Worm (Caenorhabditis elegans): ENCODE measurements around the gene ebax-1.

ebax-1 gene

DNA sequence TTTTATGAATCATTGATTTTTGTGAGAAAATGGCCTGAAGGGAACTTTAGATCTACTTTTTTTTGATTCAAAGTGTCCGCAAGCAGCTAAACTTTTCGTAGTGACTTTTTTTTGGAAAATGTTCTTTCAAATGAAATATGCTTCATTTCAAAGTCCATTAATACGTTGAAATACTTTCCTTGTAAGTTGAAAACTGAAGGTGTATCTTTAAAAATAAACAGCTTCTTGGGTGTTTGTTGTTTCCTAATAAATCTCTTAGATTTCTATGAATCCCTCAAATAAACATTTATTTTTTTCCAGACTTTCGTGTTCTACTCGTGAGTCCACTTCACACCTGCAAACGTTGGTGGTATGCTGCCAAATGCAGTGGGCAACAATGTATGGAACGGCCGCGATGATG lies at the start of gene ebax-1:
Gene ebax-1, plus strand, starts transcription at position 301 of the 400 bp plus-strand sequence.
- no peak for TF ChIP-seq nhr-2 (tag; optimal IDR thresholded peaks at IDR 0.05)
- no peak for TF ChIP-seq elt-1 (tag; optimal IDR thresholded peaks at IDR 0.05; ENCODE audit: borderline replicate concordance, insufficient read depth)
- TF ChIP-seq ceh-39 (tag; optimal IDR thresholded peaks at IDR 0.05) = no peak
- TF ChIP-seq sptf-1 (tag; optimal IDR thresholded peaks at IDR 0.05) = no peak
- TF ChIP-seq unc-39 (tag; optimal IDR thresholded peaks at IDR 0.05) = no peak
- no peak for TF ChIP-seq nhr-12 (tag; optimal IDR thresholded peaks at IDR 0.05)
- TF ChIP-seq lin-13 (tag; optimal IDR thresholded peaks at IDR 0.05) = no peak
- no peak for TF ChIP-seq pha-4 (tag; optimal IDR thresholded peaks at IDR 0.05)
- TF ChIP-seq nhr-76 (tag; optimal IDR thresholded peaks at IDR 0.05) = no peak
- TF ChIP-seq mab-5 (tag; optimal IDR thresholded peaks at IDR 0.05) = no peak
- no peak for TF ChIP-seq mls-2 (tag; optimal IDR thresholded peaks at IDR 0.05)
- no peak for TF ChIP-seq cnd-1 (tag; optimal IDR thresholded peaks at IDR 0.05)
- no peak for TF ChIP-seq blmp-1 (tag; optimal IDR thresholded peaks at IDR 0.05)
- TF ChIP-seq tbx-8 (GFP tag; optimal IDR thresholded peaks at IDR 0.05) = no peak
- no peak for TF ChIP-seq unc-62 (GFP tag; optimal IDR thresholded peaks at IDR 0.05)
- TF ChIP-seq bed-3 (GFP tag; optimal IDR thresholded peaks at IDR 0.05) = no peak
- no peak for TF ChIP-seq hlh-1 (tag; optimal IDR thresholded peaks at IDR 0.05)
- no peak for TF ChIP-seq M03D4.4 (tag; optimal IDR thresholded peaks at IDR 0.05)
- no peak for TF ChIP-seq sem-2 (GFP tag; optimal IDR thresholded peaks at IDR 0.05)

DNA sequence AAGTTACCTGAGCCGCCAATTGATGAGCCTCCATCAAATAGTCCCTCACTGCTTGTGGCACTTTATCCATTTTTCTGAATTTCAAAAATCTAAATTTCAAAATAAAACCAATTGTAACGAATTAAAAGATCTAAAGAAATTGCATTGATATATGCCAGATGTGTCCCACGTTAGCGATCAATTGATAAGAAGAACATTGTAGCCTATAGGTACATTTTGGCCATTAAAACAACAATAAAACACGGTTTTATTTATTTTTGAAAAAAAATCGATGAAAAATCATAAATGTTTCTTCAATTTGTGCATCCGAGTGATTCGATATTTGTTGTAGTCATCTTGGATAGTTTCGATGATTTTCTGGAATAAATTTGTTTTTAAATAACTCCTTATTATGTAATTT lies 47.7 kb upstream of the ebax-1 start, which contains the start of gene ech-8:
Gene ech-8, minus strand, starts transcription at position 132 of the 400 bp plus-strand sequence.
- TF ChIP-seq M03D4.4 (tag; optimal IDR thresholded peaks at IDR 0.05) (no peak), ham-2 (GFP tag; optimal IDR thresholded peaks at IDR 0.05) (no peak), unc-39 (tag; optimal IDR thresholded peaks at IDR 0.05) (no peak), nhr-28 (tag; optimal IDR thresholded peaks at IDR 0.05) (no peak), bed-3 (GFP tag; optimal IDR thresholded peaks at IDR 0.05) (no peak), sptf-1 (tag; optimal IDR thresholded peaks at IDR 0.05) (no peak), sem-2 (GFP tag; optimal IDR thresholded peaks at IDR 0.05) (no peak), zip-8 (tag; optimal IDR thresholded peaks at IDR 0.05) (no peak), unc-62 (GFP tag; optimal IDR thresholded peaks at IDR 0.05) (no peak), cnd-1 (tag; optimal IDR thresholded peaks at IDR 0.05) (no peak), nhr-76 (tag; optimal IDR thresholded peaks at IDR 0.05) (no peak), ztf-11 (tag; optimal IDR thresholded peaks at IDR 0.05) (no peak)

DNA sequence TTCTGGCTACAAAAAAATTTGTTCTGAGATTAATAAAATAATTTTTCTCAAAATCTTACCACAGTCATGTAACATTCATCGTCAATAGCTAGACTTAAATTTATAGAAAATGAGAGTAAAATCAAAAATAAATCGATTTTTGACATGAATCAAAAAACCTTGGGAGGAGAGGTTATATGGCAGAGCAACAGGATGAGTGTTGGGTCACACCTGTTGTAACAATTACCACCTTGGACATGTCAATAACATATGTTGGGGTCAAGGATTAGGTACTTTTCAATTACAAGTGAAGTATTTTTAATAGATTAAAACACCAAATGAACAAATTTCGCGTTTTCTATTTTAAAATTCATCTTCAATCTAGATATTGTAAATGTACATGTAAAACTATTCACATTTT lies 45.1 kb upstream of the ebax-1 start, which contains the start of gene lipl-7:
Gene lipl-7, minus strand, starts transcription at position 165 of the 400 bp plus-strand sequence.
- TF ChIP-seq mab-5 (tag; optimal IDR thresholded peaks at IDR 0.05) = no peak
- TF ChIP-seq ztf-11 (tag; optimal IDR thresholded peaks at IDR 0.05) = no peak
- TF ChIP-seq cnd-1 (tag; optimal IDR thresholded peaks at IDR 0.05) = no peak
- TF ChIP-seq ces-1 (GFP tag; optimal IDR thresholded peaks at IDR 0.05) = no peak
- no peak for TF ChIP-seq lin-32 (GFP tag; optimal IDR thresholded peaks at IDR 0.05)
- TF ChIP-seq hlh-1 (tag; optimal IDR thresholded peaks at IDR 0.05) = peak; percentile 56
- no peak for TF ChIP-seq unc-39 (tag; optimal IDR thresholded peaks at IDR 0.05)
- no peak for TF ChIP-seq M03D4.4 (tag; optimal IDR thresholded peaks at IDR 0.05)
- no peak for TF ChIP-seq mep-1 (tag; optimal IDR thresholded peaks at IDR 0.05)
- no peak for TF ChIP-seq sptf-1 (tag; optimal IDR thresholded peaks at IDR 0.05)
- TF ChIP-seq mls-2 (tag; optimal IDR thresholded peaks at IDR 0.05) = no peak
- TF ChIP-seq lin-13 (tag; optimal IDR thresholded peaks at IDR 0.05) = no peak
- no peak for TF ChIP-seq bed-3 (GFP tag; optimal IDR thresholded peaks at IDR 0.05)
- TF ChIP-seq nhr-2 (tag; optimal IDR thresholded peaks at IDR 0.05) = peak; percentile 93
- TF ChIP-seq drap-1 (GFP tag; optimal IDR thresholded peaks at IDR 0.05) = no peak

DNA sequence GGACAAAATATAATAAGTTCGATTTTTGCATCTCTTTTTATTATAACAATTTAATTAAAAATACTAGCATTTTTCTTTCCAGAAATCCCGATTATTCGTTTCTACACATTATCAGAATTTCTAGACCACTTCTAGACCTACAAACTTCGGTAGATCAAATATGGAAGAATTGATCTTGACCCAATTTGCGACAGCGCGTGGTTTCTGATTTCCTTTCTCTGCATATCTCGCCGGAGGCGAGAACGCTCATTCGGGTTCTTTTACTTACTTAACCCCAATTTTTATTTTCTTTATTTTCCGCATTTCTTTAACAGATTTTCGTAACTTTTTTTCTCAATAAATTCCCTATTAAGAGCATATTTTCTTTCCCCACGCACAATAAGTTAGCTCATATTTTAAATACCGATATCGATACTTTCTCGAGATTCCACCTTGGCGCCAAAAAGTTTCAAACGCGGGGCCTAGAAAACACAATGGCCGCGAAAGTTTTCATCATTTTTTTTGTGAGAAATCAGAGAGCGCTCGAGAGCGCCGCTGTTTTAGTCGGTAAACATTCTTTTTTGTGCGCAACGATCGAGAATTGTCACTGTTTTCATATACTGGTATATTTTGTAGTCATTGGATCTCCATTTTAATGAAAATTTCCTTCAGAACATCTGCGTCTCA lies 44.2 kb upstream of the ebax-1 start:
- no peak for TF ChIP-seq nhr-12 (tag; optimal IDR thresholded peaks at IDR 0.05)
- TF ChIP-seq hlh-1 (tag; optimal IDR thresholded peaks at IDR 0.05) = no peak
- no peak for TF ChIP-seq nhr-237 (tag; optimal IDR thresholded peaks at IDR 0.05)
- TF ChIP-seq zip-8 (tag; optimal IDR thresholded peaks at IDR 0.05) = no peak

DNA sequence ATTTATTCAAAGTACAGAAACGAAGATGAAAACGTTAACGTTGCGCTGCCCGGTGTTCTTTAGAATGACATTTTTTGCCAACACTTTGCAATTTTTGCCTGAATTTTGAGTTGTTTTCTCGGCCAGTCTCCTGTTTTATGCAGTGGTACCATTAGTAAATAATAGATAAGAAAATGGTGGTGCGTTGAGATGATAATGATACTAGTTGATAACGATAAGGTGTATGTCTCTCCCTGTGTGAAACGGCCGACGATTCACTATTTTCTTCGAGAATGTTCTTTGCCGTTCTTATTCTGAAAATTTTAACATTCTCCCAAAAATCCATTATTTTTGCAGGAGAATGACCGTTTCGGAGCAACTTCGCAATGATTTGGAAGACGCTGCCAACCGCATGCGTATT lies 43.5 kb upstream of the ebax-1 start, which contains the start of gene tkt-1:
Gene tkt-1, plus strand, starts transcription at position 337 of the 400 bp plus-strand sequence.
- TF ChIP-seq ceh-43 (GFP tag; optimal IDR thresholded peaks at IDR 0.05) (no peak), nhr-76 (tag; optimal IDR thresholded peaks at IDR 0.05) (no peak), nhr-237 (tag; optimal IDR thresholded peaks at IDR 0.05) (no peak), unc-62 (GFP tag; optimal IDR thresholded peaks at IDR 0.05) (no peak), ceh-39 (tag; optimal IDR thresholded peaks at IDR 0.05) (no peak), mls-2 (tag; optimal IDR thresholded peaks at IDR 0.05) (no peak), sptf-1 (tag; optimal IDR thresholded peaks at IDR 0.05) (no peak), nhr-2 (tag; optimal IDR thresholded peaks at IDR 0.05) (no peak), tbx-8 (GFP tag; optimal IDR thresholded peaks at IDR 0.05) (no peak), sem-2 (GFP tag; optimal IDR thresholded peaks at IDR 0.05) (no peak), blmp-1 (tag; optimal IDR thresholded peaks at IDR 0.05) (no peak), ham-2 (GFP tag; optimal IDR thresholded peaks at IDR 0.05) (no peak), mab-5 (tag; optimal IDR thresholded peaks at IDR 0.05) (no peak), unc-120 (tag; optimal IDR thresholded peaks at IDR 0.05; ENCODE audit: poor library complexity, severe bottlenecking) (no peak), hlh-1 (tag; optimal IDR thresholded peaks at IDR 0.05) (no peak), snpc-4 (tag; optimal IDR thresholded peaks at IDR 0.05) (no peak)

All from whole organism, mixed stage, embryonic.